Worm (Caenorhabditis elegans): ENCODE measurements around the gene Y53F4B.25.

Y53F4B.25 gene

ce11 chrII:15178494-15178893, 42.5 kb downstream of the Y53F4B.25 start, which contains the start of gene gst-32:
TSS of gene gst-32 (minus strand) at chrII:15178594.
- no peak for TF ChIP-seq ZK546.5 (tag; optimal IDR thresholded peaks at IDR 0.05)
- TF ChIP-seq nhr-12 (tag; optimal IDR thresholded peaks at IDR 0.05) = no peak
- TF ChIP-seq nhr-10 (tag; optimal IDR thresholded peaks at IDR 0.05) = no peak
- TF ChIP-seq zag-1 (tag; optimal IDR thresholded peaks at IDR 0.05) = no peak
- TF ChIP-seq crh-2 (tag; optimal IDR thresholded peaks at IDR 0.05) = no peak

DNA sequence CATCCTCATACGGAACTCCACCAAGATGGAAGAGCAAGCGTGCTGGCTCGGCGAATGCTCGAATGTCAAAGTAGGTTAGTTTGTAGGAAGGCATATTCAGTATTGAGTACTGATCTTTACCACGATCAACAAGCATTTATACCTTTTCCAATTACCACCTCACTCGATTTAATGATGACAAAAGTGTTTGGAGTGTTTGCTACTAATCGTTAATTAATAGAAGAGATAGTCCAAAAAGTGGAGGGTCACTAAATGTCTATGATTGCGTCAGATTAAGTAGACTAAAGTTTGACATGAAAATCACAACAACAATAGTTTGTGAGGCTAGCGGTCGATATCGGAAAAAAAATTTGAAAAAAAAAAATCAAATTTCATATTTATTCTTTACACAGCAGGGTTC, 47.2 kb downstream of the Y53F4B.25 start, which contains the start of gene gst-34:
gst-34 (minus strand) TSS at position 101 of the 400 bp plus-strand sequence.
- TF ChIP-seq ceh-82 (tag; optimal IDR thresholded peaks at IDR 0.05) = no peak
- TF ChIP-seq unc-55 (GFP tag; optimal IDR thresholded peaks at IDR 0.05) = no peak
- no peak for TF ChIP-seq ztf-11 (tag; optimal IDR thresholded peaks at IDR 0.05)
- no peak for TF ChIP-seq sma-9 (GFP tag; optimal IDR thresholded peaks at IDR 0.05)
- no peak for TF ChIP-seq sma-9 (tag; optimal IDR thresholded peaks at IDR 0.05)

DNA sequence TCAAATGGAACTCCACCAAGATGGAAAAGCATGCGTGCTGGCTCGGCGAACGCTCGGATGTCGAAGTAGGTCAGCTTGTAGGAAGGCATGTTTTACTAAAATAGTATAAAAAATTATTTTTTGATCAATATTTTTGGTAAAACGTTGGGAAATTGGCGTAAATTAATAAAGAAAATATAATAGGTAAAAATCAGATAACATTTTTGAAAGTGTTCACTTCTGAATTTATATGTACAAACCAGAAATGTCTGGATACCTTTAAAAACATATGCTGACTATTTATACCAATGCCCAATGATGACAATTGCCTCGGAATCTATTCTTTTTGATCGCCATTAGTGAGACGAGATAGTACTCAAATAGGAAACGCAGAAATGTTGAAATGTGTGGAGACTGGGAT, 49.3 kb downstream of the Y53F4B.25 start, which contains the start of gene gst-35:
gst-35 (minus strand) TSS at position 101 of the 400 bp plus-strand sequence.
- TF ChIP-seq ceh-16 (tag; optimal IDR thresholded peaks at IDR 0.05) (no peak), mdl-1 (tag; optimal IDR thresholded peaks at IDR 0.05) (no peak), dmd-4 (tag; optimal IDR thresholded peaks at IDR 0.05) (no peak), crh-2 (tag; optimal IDR thresholded peaks at IDR 0.05) (no peak), Y55F3AM.14 (GFP tag; optimal IDR thresholded peaks at IDR 0.05) (no peak), nhr-12 (tag; optimal IDR thresholded peaks at IDR 0.05) (no peak), blmp-1 (tag; optimal IDR thresholded peaks at IDR 0.05; ENCODE audit: insufficient read depth) (no peak), lin-39 (tag; optimal IDR thresholded peaks at IDR 0.05) (no peak), lin-13 (GFP tag; optimal IDR thresholded peaks at IDR 0.05) (no peak), nhr-129 (tag; optimal IDR thresholded peaks at IDR 0.05) (no peak), nhr-11 (tag; optimal IDR thresholded peaks at IDR 0.05) (no peak), mab-5 (tag; optimal IDR thresholded peaks at IDR 0.05) (no peak), peb-1 (tag; optimal IDR thresholded peaks at IDR 0.05) (no peak), nhr-21 (tag; optimal IDR thresholded peaks at IDR 0.05) (no peak), elt-3 (tag; optimal IDR thresholded peaks at IDR 0.05) (no peak), alr-1 (tag; optimal IDR thresholded peaks at IDR 0.05) (no peak), sma-3 (GFP tag; optimal IDR thresholded peaks at IDR 0.05) (no peak), ztf-1 (GFP tag; conservative IDR thresholded peaks at IDR 0.05) (no peak), skn-1 (tag; optimal IDR thresholded peaks at IDR 0.05) (no peak), ztf-4 (tag; optimal IDR thresholded peaks at IDR 0.05) (no peak)

DNA sequence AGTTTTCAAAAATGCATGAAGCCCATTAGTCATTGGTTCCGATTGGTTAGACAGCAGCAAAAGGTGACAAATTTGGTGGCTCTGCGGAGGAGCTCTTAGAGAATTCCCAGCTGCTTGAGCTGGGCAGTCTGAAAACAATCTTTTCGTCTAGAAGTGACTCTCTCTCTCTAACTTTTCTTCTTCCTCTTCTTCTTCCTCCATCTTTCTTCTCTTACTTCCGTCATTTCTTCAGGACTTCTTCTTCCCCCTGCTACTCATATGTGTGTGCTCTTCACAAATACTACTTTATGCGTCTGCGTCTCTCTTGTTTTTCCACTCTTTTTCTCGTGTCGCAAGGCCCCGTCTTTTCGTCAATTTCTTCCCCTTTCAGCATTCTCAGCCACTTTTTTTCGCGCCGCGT, 54.0 kb downstream of the Y53F4B.25 start:
- TF ChIP-seq C34F6.9 (tag; optimal IDR thresholded peaks at IDR 0.05) (peak; percentile 76), sma-9 (GFP tag; optimal IDR thresholded peaks at IDR 0.05) (peak; percentile 45), sma-9 (tag; optimal IDR thresholded peaks at IDR 0.05) (no peak), nhr-77 (tag; optimal IDR thresholded peaks at IDR 0.05) (no peak), unc-55 (GFP tag; optimal IDR thresholded peaks at IDR 0.05) (peak; percentile 70), nhr-129 (tag; optimal IDR thresholded peaks at IDR 0.05) (peak; percentile 45), lsy-2 (tag; optimal IDR thresholded peaks at IDR 0.05) (peak in 1 of 2 experiments; percentile 25), lin-11 (tag; optimal IDR thresholded peaks at IDR 0.05) (no peak)

ce11 chrII:15190971-15191370, 55.0 kb downstream of the Y53F4B.25 start:
- no peak for TF ChIP-seq nhr-12 (tag; optimal IDR thresholded peaks at IDR 0.05)
- TF ChIP-seq mdl-1 (tag; optimal IDR thresholded peaks at IDR 0.05) = no peak
- TF ChIP-seq C34F6.9 (tag; optimal IDR thresholded peaks at IDR 0.05) = no peak
- TF ChIP-seq fos-1 (tag; optimal IDR thresholded peaks at IDR 0.05) = peak; percentile 7
- no peak for TF ChIP-seq nhr-237 (tag; optimal IDR thresholded peaks at IDR 0.05)
- TF ChIP-seq ztf-1 (GFP tag; conservative IDR thresholded peaks at IDR 0.05) = no peak
- no peak for TF ChIP-seq ceh-16 (tag; optimal IDR thresholded peaks at IDR 0.05)
- TF ChIP-seq ztf-4 (tag; optimal IDR thresholded peaks at IDR 0.05) = no peak
- no peak for TF ChIP-seq unc-55 (GFP tag; optimal IDR thresholded peaks at IDR 0.05)

DNA sequence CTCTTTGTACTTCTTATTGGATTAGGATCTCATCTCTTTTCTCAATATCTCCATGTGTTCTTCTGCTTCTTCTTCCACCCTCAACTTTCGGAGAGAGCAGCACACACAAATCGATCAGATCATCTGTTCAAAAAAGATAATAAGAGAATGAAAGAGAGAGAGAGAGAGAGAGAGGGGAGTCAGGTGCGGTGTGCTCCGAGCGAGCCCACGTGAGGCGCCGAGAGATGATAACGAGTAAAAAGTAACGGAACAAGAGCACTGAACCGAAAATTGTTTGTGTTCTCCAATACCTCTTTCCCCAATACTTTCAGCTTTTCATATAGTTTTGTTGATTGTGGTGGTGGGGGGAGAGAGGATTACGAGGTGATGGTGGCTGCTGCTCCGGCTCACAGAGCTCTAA, 58.0 kb downstream of the Y53F4B.25 start:
- TF ChIP-seq nhr-25 (tag; optimal IDR thresholded peaks at IDR 0.05) (no peak), lin-13 (GFP tag; optimal IDR thresholded peaks at IDR 0.05) (peak; percentile 23), R02D3.7 (tag; optimal IDR thresholded peaks at IDR 0.05) (no peak), mdl-1 (tag; optimal IDR thresholded peaks at IDR 0.05) (peak in 1 of 2 experiments; percentile 79), crh-2 (tag; optimal IDR thresholded peaks at IDR 0.05) (peak; percentile 59), sma-3 (GFP tag; optimal IDR thresholded peaks at IDR 0.05) (peak; percentile 27), fos-1 (tag; optimal IDR thresholded peaks at IDR 0.05) (peak; percentile 56), C34F6.9 (tag; optimal IDR thresholded peaks at IDR 0.05) (peak; percentile 72), gmeb-1 (tag; optimal IDR thresholded peaks at IDR 0.05) (no peak), F13H6.1 (tag; optimal IDR thresholded peaks at IDR 0.05) (peak; percentile 66), nhr-129 (tag; optimal IDR thresholded peaks at IDR 0.05) (peak; percentile 44), lin-11 (tag; optimal IDR thresholded peaks at IDR 0.05) (peak; percentile 40), alr-1 (tag; optimal IDR thresholded peaks at IDR 0.05) (no peak), sma-9 (GFP tag; optimal IDR thresholded peaks at IDR 0.05) (peak; percentile 93), sma-9 (tag; optimal IDR thresholded peaks at IDR 0.05) (no peak), lsy-2 (tag; optimal IDR thresholded peaks at IDR 0.05) (peak in 1 of 2 experiments; percentile 53), ztf-4 (tag; optimal IDR thresholded peaks at IDR 0.05) (peak; percentile 44), nhr-11 (tag; optimal IDR thresholded peaks at IDR 0.05) (no peak)

Measured in whole organism, L2 larva.